In genomic region chr3L:5835887-5836646, dm6 we compare ENCODE assay signal across 2 fruit fly cellular contexts.
TF ChIP-seq lines count a peak whose summit lies in the region.

No protein-coding gene starts in this region.

TF ChIP-seq in whole organism, embryonic, 481 proteins besides CTCF, POLR2A, EP300 and RAD21 (continued from another document):
- TF ChIP-seq CG14965 (GFP tag; optimal IDR thresholded peaks at IDR 0.05; lab: Kevin White, UChicago; ENCODE audit: borderline replicate concordance) (no peak), H2.0 (GFP tag; IDR thresholded peaks at IDR 0.05; lab: Robert Waterston, UW) (no peak), sens-2 (GFP tag; IDR thresholded peaks at IDR 0.05; lab: Robert Waterston, UW) (no peak), wor (GFP tag; IDR thresholded peaks at IDR 0.05; lab: Robert Waterston, UW) (no peak), sens (GFP tag; lab: Kevin White, UChicago) (peak; percentile 59)

TF ChIP-seq in whole organism, prepupa, 60 proteins besides CTCF, POLR2A, EP300 and RAD21 (continued from another document):
- peak; percentile 37 for TF ChIP-seq CG6808 (GFP tag; optimal IDR thresholded peaks at IDR 0.05; lab: Kevin White, UChicago)
- TF ChIP-seq CG6854 (GFP tag; optimal IDR thresholded peaks at IDR 0.05; lab: Kevin White, UChicago): no peak
- no peak for TF ChIP-seq Blimp-1 (GFP tag; optimal IDR thresholded peaks at IDR 0.05; lab: Kevin White, UChicago)
- peak; percentile 38 for TF ChIP-seq Met (GFP tag; optimal IDR thresholded peaks at IDR 0.05; lab: Kevin White, UChicago)
- peak; percentile 46 for TF ChIP-seq Ets96B (tag; optimal IDR thresholded peaks at IDR 0.05; lab: Kevin White, UChicago)
- TF ChIP-seq Sox15 (GFP tag; optimal IDR thresholded peaks at IDR 0.05; lab: Kevin White, UChicago): no peak
- TF ChIP-seq Hr39 (GFP tag; optimal IDR thresholded peaks at IDR 0.05; lab: Kevin White, UChicago): peak; percentile 40
- no peak for TF ChIP-seq CG7368 (GFP tag; optimal IDR thresholded peaks at IDR 0.05; lab: Kevin White, UChicago)
- TF ChIP-seq CG6276 (GFP tag; optimal IDR thresholded peaks at IDR 0.05; lab: Kevin White, UChicago): no peak
- TF ChIP-seq acj6 (GFP tag; optimal IDR thresholded peaks at IDR 0.05; lab: Kevin White, UChicago): peak; percentile 51
- peak; percentile 39 for TF ChIP-seq lz (GFP tag; optimal IDR thresholded peaks at IDR 0.05; lab: Kevin White, UChicago)
- no peak for TF ChIP-seq net (GFP tag; optimal IDR thresholded peaks at IDR 0.05; lab: Kevin White, UChicago)
- TF ChIP-seq Sox14 (GFP tag; optimal IDR thresholded peaks at IDR 0.05; lab: Kevin White, UChicago): peak; percentile 49
- TF ChIP-seq topi (GFP tag; optimal IDR thresholded peaks at IDR 0.05; lab: Kevin White, UChicago): peak; percentile 27
- TF ChIP-seq Hr38 (GFP tag; optimal IDR thresholded peaks at IDR 0.05; lab: Kevin White, UChicago): no peak
- no peak for TF ChIP-seq CG11762 (GFP tag; optimal IDR thresholded peaks at IDR 0.05; lab: Kevin White, UChicago; ENCODE audit: insufficient read depth)
- TF ChIP-seq fd59A (GFP tag; optimal IDR thresholded peaks at IDR 0.05; lab: Kevin White, UChicago): peak; percentile 15
- no peak for TF ChIP-seq ss (GFP tag; optimal IDR thresholded peaks at IDR 0.05; lab: Kevin White, UChicago)
- TF ChIP-seq achi (GFP tag; optimal IDR thresholded peaks at IDR 0.05; lab: Kevin White, UChicago): peak; percentile 34
- TF ChIP-seq Eip93F (GFP tag; optimal IDR thresholded peaks at IDR 0.05; lab: Kevin White, UChicago): no peak
- TF ChIP-seq CG3919 (GFP tag; optimal IDR thresholded peaks at IDR 0.05; lab: Kevin White, UChicago): peak; percentile 51
- no peak for TF ChIP-seq Ets21C (GFP tag; optimal IDR thresholded peaks at IDR 0.05; lab: Kevin White, UChicago)
- peak; percentile 26 for TF ChIP-seq CG1621 (tag; optimal IDR thresholded peaks at IDR 0.05; lab: Kevin White, UChicago)
- TF ChIP-seq CG16779 (tag; optimal IDR thresholded peaks at IDR 0.05; lab: Kevin White, UChicago): no peak
- TF ChIP-seq Smox (GFP tag; optimal IDR thresholded peaks at IDR 0.05; lab: Kevin White, UChicago): peak; percentile 28
- no peak for TF ChIP-seq fd85E (GFP tag; optimal IDR thresholded peaks at IDR 0.05; lab: Kevin White, UChicago)
- TF ChIP-seq dsx (GFP tag; optimal IDR thresholded peaks at IDR 0.05; lab: Kevin White, UChicago; ENCODE audit: poor library complexity, severe bottlenecking): peak; percentile 21
- TF ChIP-seq CG15336 (GFP tag; IDR thresholded peaks at IDR 0.05; lab: Robert Waterston, UW): no peak
- peak; percentile 83 for TF ChIP-seq Eip78C (GFP tag; lab: Kevin White, UChicago)
- no peak for TF ChIP-seq CG11294 (GFP tag; IDR thresholded peaks at IDR 0.05; lab: Robert Waterston, UW)
- TF ChIP-seq CG3032 (tag; optimal IDR thresholded peaks at IDR 0.05; lab: Kevin White, UChicago): peak; percentile 32
- no peak for TF ChIP-seq Lpt (GFP tag; optimal IDR thresholded peaks at IDR 0.05; lab: Kevin White, UChicago)
- no peak for TF ChIP-seq CG34406 (GFP tag; optimal IDR thresholded peaks at IDR 0.05; lab: Kevin White, UChicago)
- TF ChIP-seq CG8632 (GFP tag; optimal IDR thresholded peaks at IDR 0.05; lab: Kevin White, UChicago): no peak
- peak; percentile 51 for TF ChIP-seq pdm3 (GFP tag; optimal IDR thresholded peaks at IDR 0.05; lab: Kevin White, UChicago)
- TF ChIP-seq CG10669 (GFP tag; optimal IDR thresholded peaks at IDR 0.05; lab: Kevin White, UChicago): peak; percentile 40
